Worm (Caenorhabditis elegans) whole organism, L4 larva: Measurements from ENCODE around the gene snt-7.
A peak's percentile ranks its signal among the peaks of the same experiment; 100 is the strongest.

Source experiments
- F10B5.3 ChIP-seq: sonication (generic microtip); optimal IDR thresholded peaks from 2 replicates; lab custom pipeline; 2016; ENCODE audit warnings: mild to moderate bottlenecking, missing genetic modification characterization, missing compliant biosample characterization
- F26F4.8 ChIP-seq: fragments of 200-800 bp; sonication (Bioruptor generic); conservative IDR thresholded peaks from 2 replicates; pipeline ENCODE4 v1.3.6; 2022; ENCODE audit warnings: missing genetic modification characterization, missing compliant biosample characterization
- T20F7.1 ChIP-seq: fragments of 200-800 bp; sonication (Bioruptor generic); optimal IDR thresholded peaks from 2 replicates; lab custom pipeline; 2018; ENCODE audit warnings: mild to moderate bottlenecking, missing genetic modification characterization, missing compliant biosample characterization
- T26A8.4 ChIP-seq: fragments of 200-800 bp; sonication (Bioruptor generic); IDR thresholded peaks from 2 replicates; pipeline ENCODE4 v1.3.6; 2022; ENCODE audit warnings: missing genetic modification characterization, missing compliant biosample characterization
- Y105C5A.15 ChIP-seq: fragments of 200-800 bp; sonication (Bioruptor generic); IDR thresholded peaks from 2 replicates; pipeline ENCODE4 v1.3.6; 2022; ENCODE audit warnings: missing genetic modification characterization, missing compliant biosample characterization
- Y48G9A.11 ChIP-seq: fragments of 200-800 bp; sonication (Bioruptor generic); IDR thresholded peaks from 2 replicates; pipeline ENCODE4 v1.3.6; 2022; ENCODE audit warnings: missing genetic modification reagents, missing genetic modification characterization, missing compliant biosample characterization
- Y5F2A.4 ChIP-seq: fragments of 200-800 bp; sonication (Bioruptor generic); optimal IDR thresholded peaks from 2 replicates; lab custom pipeline; 2018; ENCODE audit warnings: mild to moderate bottlenecking, missing genetic modification characterization, missing compliant biosample characterization
- Y75B8A.6 ChIP-seq: fragments of 200-800 bp; sonication (Bioruptor generic); IDR thresholded peaks from 2 replicates; pipeline ENCODE4 v1.3.6; 2022; ENCODE audit warnings: missing genetic modification reagents, missing genetic modification characterization, missing compliant biosample characterization
- aly-2 ChIP-seq: sonication (generic microtip); optimal IDR thresholded peaks from 2 replicates; lab custom pipeline; 2018; ENCODE audit warnings: missing biosample characterization, missing genetic modification characterization
- ama-1 ChIP-seq: fragments of 150-350 bp; optimal IDR thresholded peaks from 2 replicates; lab custom pipeline; 2014; ENCODE audit warnings: inconsistent platforms, mixed read lengths
- arid-1 ChIP-seq: fragments of 200-800 bp; sonication (Bioruptor generic); conservative IDR thresholded peaks from 2 replicates; pipeline ENCODE4 v1.3.6; 2022; ENCODE audit warnings: missing genetic modification reagents, missing genetic modification characterization, missing compliant biosample characterization
- ceh-62 ChIP-seq: sonication (generic microtip); optimal IDR thresholded peaks from 2 replicates; lab custom pipeline; 2017; ENCODE audit warnings: missing biosample characterization, missing genetic modification characterization
- ceh-82 ChIP-seq: sonication (generic microtip); optimal IDR thresholded peaks from 2 replicates; lab custom pipeline; 2017; ENCODE audit warnings: missing biosample characterization, missing genetic modification characterization
- cey-2 ChIP-seq: sonication (generic microtip); optimal IDR thresholded peaks from 3 replicates; lab custom pipeline; 2017; ENCODE audit warnings: missing genetic modification characterization, mild to moderate bottlenecking, missing compliant biosample characterization, antibody characterized with exemption, borderline replicate concordance; ENCODE audit not compliant: insufficient read depth
- ctbp-1 ChIP-seq: fragments of 200-800 bp; sonication (Bioruptor generic); IDR thresholded peaks from 2 replicates; pipeline ENCODE4 v1.3.6; 2022; ENCODE audit warnings: missing genetic modification reagents, missing genetic modification characterization, missing compliant biosample characterization
- daf-8 ChIP-seq: fragments of 200-800 bp; sonication (Bioruptor generic); IDR thresholded peaks from 2 replicates; pipeline ENCODE4 v1.3.6; 2022; ENCODE audit warnings: missing genetic modification characterization, missing compliant biosample characterization
- dmd-6 ChIP-seq: fragments of 200-800 bp; sonication (Bioruptor generic); IDR thresholded peaks from 2 replicates; pipeline ENCODE4 v1.3.6; 2022; ENCODE audit warnings: missing genetic modification reagents, missing genetic modification characterization, missing compliant biosample characterization
- dmd-9 ChIP-seq: fragments of 200-800 bp; sonication (Bioruptor generic); IDR thresholded peaks from 2 replicates; pipeline ENCODE4 v1.3.6; 2022; ENCODE audit warnings: missing genetic modification reagents, missing genetic modification characterization, missing compliant biosample characterization
- dpl-1 ChIP-seq: fragments of 150-350 bp; optimal IDR thresholded peaks from 2 replicates; lab custom pipeline; 2014; ENCODE audit warnings: missing biosample characterization, missing genetic modification reagents, missing genetic modification characterization
- gei-8 ChIP-seq: fragments of 200-800 bp; sonication (Bioruptor generic); optimal IDR thresholded peaks from 2 replicates; lab custom pipeline; 2018; ENCODE audit warnings: mild to moderate bottlenecking, missing genetic modification characterization, missing compliant biosample characterization
- hif-1 ChIP-seq, 2 experiments: sonication (generic microtip); optimal IDR thresholded peaks; 2 replicates each; lab custom pipeline; 2016 to 2017; ENCODE audit warnings: missing compliant biosample characterization in 2 of 2, missing genetic modification characterization in 2 of 2, missing genetic modification reagents in 2 of 2, missing genotype in 2 of 2, mild to moderate bottlenecking in 1 of 2
- hlh-30 ChIP-seq: sonication (generic microtip); optimal IDR thresholded peaks from 2 replicates; lab custom pipeline; 2017; ENCODE audit warnings: antibody characterized with exemption, mild to moderate bottlenecking, missing genetic modification characterization, missing compliant biosample characterization; ENCODE audit not compliant: insufficient read depth
- hmg-1.1 ChIP-seq: fragments of 200-800 bp; sonication (Bioruptor generic); IDR thresholded peaks from 2 replicates; pipeline ENCODE4 v1.3.6; 2022; ENCODE audit warnings: missing genetic modification reagents, missing genetic modification characterization, missing compliant biosample characterization
- jun-1 ChIP-seq: fragments of 150-350 bp; optimal IDR thresholded peaks from 2 replicates; lab custom pipeline; 2014; ENCODE audit warnings: missing biosample characterization, missing genetic modification reagents, missing genetic modification characterization
- lin-13 ChIP-seq: fragments of 150-350 bp; optimal IDR thresholded peaks from 2 replicates; lab custom pipeline; 2014; ENCODE audit warnings: missing biosample characterization, missing genetic modification reagents, missing genetic modification characterization
- lsy-2 ChIP-seq, 2 experiments: fragments of 150-350 bp in 1 of 2; sonication (generic microtip) in 1 of 2; optimal IDR thresholded peaks; 2 replicates each; lab custom pipeline; 2014 to 2017; ENCODE audit warnings: missing biosample characterization in 2 of 2, missing genetic modification characterization in 2 of 2
- madf-5 ChIP-seq, 2 experiments: fragments of 200-800 bp; sonication (Bioruptor generic); IDR thresholded peaks; 2 replicates each; pipeline ENCODE4 v1.3.6; 2022; ENCODE audit warnings: missing compliant biosample characterization in 2 of 2, missing genetic modification characterization in 2 of 2
- mdt-29 ChIP-seq: fragments of 200-800 bp; sonication (Bioruptor generic); IDR thresholded peaks from 2 replicates; pipeline ENCODE4 v1.3.6; 2022; ENCODE audit warnings: missing genetic modification reagents, missing genetic modification characterization, missing compliant biosample characterization
- mep-1 ChIP-seq: fragments of 150-350 bp; sonication (generic microtip); optimal IDR thresholded peaks from 3 replicates; lab custom pipeline; 2014; ENCODE audit warnings: missing biosample characterization, missing genetic modification characterization
- mes-2 ChIP-seq: sonication (generic microtip); optimal IDR thresholded peaks from 2 replicates; lab custom pipeline; 2016; ENCODE audit warnings: missing genotype, mild to moderate bottlenecking, missing genetic modification characterization, missing compliant biosample characterization; ENCODE audit not compliant: poor library complexity, severe bottlenecking
- mxl-3 ChIP-seq: fragments of 200-800 bp; sonication (Bioruptor generic); optimal IDR thresholded peaks from 2 replicates; lab custom pipeline; 2018; ENCODE audit warnings: mild to moderate bottlenecking, missing genetic modification characterization, missing compliant biosample characterization
- nhr-111 ChIP-seq: fragments of 200-800 bp; sonication (Bioruptor generic); optimal IDR thresholded peaks from 2 replicates; lab custom pipeline; 2018; ENCODE audit warnings: mild to moderate bottlenecking, missing genetic modification characterization, missing compliant biosample characterization
- nhr-237 ChIP-seq: sonication (generic microtip); optimal IDR thresholded peaks from 2 replicates; lab custom pipeline; 2017; ENCODE audit warnings: missing biosample characterization, missing genetic modification characterization
- nhr-48 ChIP-seq: sonication (generic microtip); optimal IDR thresholded peaks from 2 replicates; lab custom pipeline; 2016; ENCODE audit warnings: mild to moderate bottlenecking, missing genetic modification characterization, missing compliant biosample characterization
- nhr-6 ChIP-seq: fragments of 150-350 bp; optimal IDR thresholded peaks from 2 replicates; lab custom pipeline; 2014; ENCODE audit warnings: missing biosample characterization, missing genetic modification characterization
- nhr-76 ChIP-seq: fragments of 150-350 bp; optimal IDR thresholded peaks from 2 replicates; lab custom pipeline; 2014; ENCODE audit warnings: missing biosample characterization, missing genetic modification characterization
- nhr-77 ChIP-seq: fragments of 150-350 bp; optimal IDR thresholded peaks from 2 replicates; lab custom pipeline; 2014; ENCODE audit warnings: missing biosample characterization, missing genetic modification characterization
- php-3 ChIP-seq: fragments of 200-800 bp; sonication (Bioruptor generic); IDR thresholded peaks from 2 replicates; pipeline ENCODE4 v1.3.6; 2022; ENCODE audit warnings: missing genetic modification reagents, missing genetic modification characterization, missing compliant biosample characterization
- pqm-1 ChIP-seq: sonication (generic microtip); optimal IDR thresholded peaks from 2 replicates; lab custom pipeline; 2017; ENCODE audit warnings: missing biosample characterization, missing genetic modification characterization
- rbr-2 ChIP-seq: sonication (generic microtip); optimal IDR thresholded peaks from 2 replicates; lab custom pipeline; 2016; ENCODE audit warnings: missing genotype, missing genetic modification characterization, missing compliant biosample characterization
- saeg-2 ChIP-seq: fragments of 200-800 bp; sonication (Bioruptor generic); IDR thresholded peaks from 2 replicates; pipeline ENCODE4 v1.3.6; 2022; ENCODE audit warnings: missing genetic modification reagents, missing genetic modification characterization, missing compliant biosample characterization
- sdz-12 ChIP-seq: fragments of 200-800 bp; sonication (Bioruptor generic); optimal IDR thresholded peaks from 2 replicates; lab custom pipeline; 2018; ENCODE audit warnings: mild to moderate bottlenecking, missing genetic modification characterization, missing compliant biosample characterization
- set-16 ChIP-seq: fragments of 200-800 bp; sonication (Bioruptor generic); IDR thresholded peaks from 2 replicates; pipeline ENCODE4 v1.3.6; 2022; ENCODE audit warnings: missing genetic modification reagents, missing genetic modification characterization, missing compliant biosample characterization
- spr-1 ChIP-seq: sonication (generic microtip); optimal IDR thresholded peaks from 2 replicates; lab custom pipeline; 2016; ENCODE audit warnings: mild to moderate bottlenecking, missing genetic modification characterization, missing compliant biosample characterization
- tag-97 ChIP-seq: fragments of 200-800 bp; sonication (Bioruptor generic); IDR thresholded peaks from 2 replicates; pipeline ENCODE4 v1.3.6; 2022; ENCODE audit warnings: missing genetic modification characterization, missing compliant biosample characterization
- unc-39 ChIP-seq: sonication (generic microtip); optimal IDR thresholded peaks from 2 replicates; lab custom pipeline; 2017; ENCODE audit warnings: missing biosample characterization, missing genetic modification characterization
- vab-7 ChIP-seq: fragments of 200-800 bp; sonication (Bioruptor generic); IDR thresholded peaks from 2 replicates; pipeline ENCODE4 v1.3.6; 2022; ENCODE audit warnings: missing genetic modification reagents, missing genetic modification characterization, missing compliant biosample characterization
- zag-1 ChIP-seq: fragments of 150-350 bp; optimal IDR thresholded peaks from 2 replicates; lab custom pipeline; 2014; ENCODE audit warnings: missing biosample characterization, missing genetic modification characterization
- zfp-3 ChIP-seq: fragments of 200-800 bp; sonication (Bioruptor generic); conservative IDR thresholded peaks from 2 replicates; pipeline ENCODE4 v1.3.6; 2022; ENCODE audit warnings: missing genetic modification reagents, missing genetic modification characterization, missing compliant biosample characterization
- ztf-11 ChIP-seq: fragments of 150-350 bp; optimal IDR thresholded peaks from 2 replicates; lab custom pipeline; 2014; ENCODE audit warnings: missing biosample characterization, missing genetic modification characterization

Gene snt-7

ce11 chrX:15168424-15168823 is 30.5 kb downstream of the snt-7 start, which contains the start of gene ocr-3:
ocr-3 (plus strand) TSS chrX:15168724.
- TF ChIP-seq cey-2 (no peak), F10B5.3 (tag; lab: Kevin White, UChicago) (no peak)
- TF ChIP-seq, all 104 proteins: peak for 0

DNA sequence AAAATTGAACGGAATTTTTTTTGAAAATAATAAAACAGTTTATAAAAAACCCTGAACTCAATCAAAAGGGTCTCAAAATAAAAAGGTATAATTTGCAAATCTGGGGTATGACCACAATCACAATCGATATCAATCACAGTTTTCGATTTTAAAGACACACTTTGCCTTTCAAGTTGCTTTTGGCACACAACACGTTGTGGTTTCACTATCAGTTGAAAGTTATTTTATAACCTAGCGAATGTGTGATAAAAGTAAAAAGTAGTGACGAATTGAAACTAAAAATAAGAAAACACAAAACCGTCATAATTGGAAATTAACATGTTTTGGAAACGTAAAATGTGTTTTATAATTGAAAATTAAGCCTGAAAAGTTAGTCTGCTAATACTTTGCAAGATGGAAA is 31.3 kb downstream of the snt-7 start:
- TF ChIP-seq mxl-3 (GFP tag; lab: Kevin White, UChicago) (peak; percentile 11), php-3 (peak; percentile 68), vab-7 (GFP tag; lab: Robert Waterston, UW) (no peak), rbr-2 (no peak), nhr-6 (no peak), nhr-76 (tag; lab: Kevin White, UChicago) (no peak), ctbp-1 (GFP tag; lab: Robert Waterston, UW) (no peak), zfp-3 (GFP tag; lab: Robert Waterston, UW) (no peak), set-16 (GFP tag; lab: Robert Waterston, UW) (no peak), Y48G9A.11 (GFP tag; lab: Robert Waterston, UW) (no peak), ama-1 (no peak), zag-1 (tag; lab: Kevin White, UChicago) (no peak), jun-1 (tag; lab: Kevin White, UChicago) (no peak), ceh-82 (tag; lab: Kevin White, UChicago) (no peak), T26A8.4 (GFP tag; lab: Robert Waterston, UW) (no peak), lin-13 (GFP tag; lab: Kevin White, UChicago) (no peak), cey-2 (no peak), sdz-12 (GFP tag; lab: Kevin White, UChicago) (no peak), nhr-237 (tag; lab: Kevin White, UChicago) (no peak), madf-5 (GFP tag; IDR thresholded peaks at IDR 0.05; lab: Robert Waterston, UW) (no peak), daf-8 (GFP tag; lab: Robert Waterston, UW) (no peak), hif-1 (tag; optimal IDR thresholded peaks at IDR 0.05; lab: Kevin White, UChicago) (no peak), dmd-6 (GFP tag; lab: Robert Waterston, UW) (peak; percentile 71), ceh-62 (tag; lab: Kevin White, UChicago) (no peak), hlh-30 (tag; lab: Kevin White, UChicago) (no peak), lsy-2 (tag; optimal IDR thresholded peaks at IDR 0.05; lab: Kevin White, UChicago) (no peak), spr-1 (tag; lab: Kevin White, UChicago) (no peak), aly-2 (tag; lab: Kevin White, UChicago) (no peak), dmd-9 (GFP tag; lab: Robert Waterston, UW) (no peak), F26F4.8 (no peak), nhr-48 (tag; lab: Kevin White, UChicago) (no peak), nhr-111 (GFP tag; lab: Kevin White, UChicago) (no peak), Y5F2A.4 (GFP tag; lab: Kevin White, UChicago) (no peak), tag-97 (GFP tag; lab: Robert Waterston, UW) (no peak), nhr-77 (tag; lab: Kevin White, UChicago) (peak; percentile 62), arid-1 (GFP tag; lab: Robert Waterston, UW) (no peak), unc-39 (tag; lab: Kevin White, UChicago) (no peak), mdt-29 (GFP tag; lab: Robert Waterston, UW) (no peak), mes-2 (tag; lab: Kevin White, UChicago) (no peak), gei-8 (GFP tag; lab: Kevin White, UChicago) (no peak), pqm-1 (tag; lab: Kevin White, UChicago) (peak; percentile 67), Y105C5A.15 (GFP tag; lab: Robert Waterston, UW) (no peak), hmg-1.1 (GFP tag; lab: Robert Waterston, UW) (no peak), Y75B8A.6 (no peak), mep-1 (no peak), T20F7.1 (no peak), ztf-11 (no peak), saeg-2 (GFP tag; lab: Robert Waterston, UW) (no peak), dpl-1 (GFP tag; lab: Kevin White, UChicago) (no peak)
